Worm (Caenorhabditis elegans) whole organism, L4/young adult: ENCODE data around the gene cya-2.
"Not testable (repeated sequence)": the region's sequence is repeated elsewhere in the genome, so short reads cannot be mapped to it uniquely, and the experiment has no call there.

Source experiments
- W03F9.2 ChIP-seq: fragments of 150-350 bp; optimal IDR thresholded peaks from 2 replicates; lab custom pipeline; 2014; ENCODE audit warnings: missing biosample characterization, missing genetic modification characterization
- dao-5 ChIP-seq: sonication (generic microtip); optimal IDR thresholded peaks from 2 replicates; lab custom pipeline; 2016; ENCODE audit warnings: missing genotype, missing genetic modification characterization, moderate library complexity, missing compliant biosample characterization
- him-1 ChIP-seq: sonication (generic microtip); optimal IDR thresholded peaks from 2 replicates; lab custom pipeline; 2016; ENCODE audit warnings: missing genotype, missing genetic modification reagents, missing genetic modification characterization, missing compliant biosample characterization

DNA sequence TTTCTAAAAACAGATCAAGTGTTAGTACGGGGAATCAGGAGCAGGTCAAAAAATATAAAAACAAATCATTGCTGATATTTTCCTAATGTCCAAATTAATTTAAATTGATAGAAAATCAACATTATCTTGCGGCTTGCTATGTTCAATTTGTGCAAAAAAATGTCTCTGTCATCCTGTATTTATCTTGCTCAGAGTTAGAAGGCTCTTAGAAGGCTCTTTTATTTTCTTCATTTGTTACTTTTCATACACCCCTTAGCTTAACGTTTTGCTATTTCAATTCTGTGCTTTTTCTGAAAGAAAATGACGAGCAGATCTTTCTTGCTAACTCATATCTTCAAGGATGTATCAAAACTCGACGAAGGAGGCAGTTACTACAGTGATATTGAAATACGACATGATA, 24.9 kb downstream of the cya-2 start, which contains the start of gene math-19:
- TF ChIP-seq him-1, W03F9.2, dao-5 (tag; lab: Kevin White, UChicago): not testable (repeated sequence)
